Fruit fly (Drosophila melanogaster) whole organism, embryonic: ENCODE data around the gene CG13315.

ENCODE experiments used
- Atf-2 ChIP-seq: fragments of 200-800 bp; sonication (Bioruptor generic); optimal IDR thresholded peaks from 2 replicates; lab custom pipeline; 2016; ENCODE audit warnings: missing biosample characterization, missing genetic modification characterization
- B-H2 ChIP-seq: fragments of 200-800 bp; sonication (Bioruptor generic); optimal IDR thresholded peaks from 2 replicates; lab custom pipeline; 2018; ENCODE audit warnings: missing biosample characterization, mild to moderate bottlenecking, missing genetic modification characterization
- Bgb ChIP-seq: fragments of 200-800 bp; sonication (Bioruptor generic); IDR thresholded peaks from 2 replicates; pipeline ENCODE4 v1.3.6; 2022; ENCODE audit warnings: missing biosample characterization, missing genetic modification characterization; ENCODE audit not compliant: partially characterized antibody
- Blimp-1 ChIP-seq: fragments of 200-800 bp; sonication (Bioruptor generic); optimal IDR thresholded peaks from 3 replicates; lab custom pipeline; 2018; ENCODE audit warnings: missing biosample characterization, missing genetic modification characterization, mild to moderate bottlenecking, moderate library complexity, missing genetic modification reagents
- CG10979 ChIP-seq: fragments of 200-800 bp; sonication (Bioruptor generic); optimal IDR thresholded peaks from 2 replicates; lab custom pipeline; 2018; ENCODE audit warnings: missing biosample characterization, mild to moderate bottlenecking, missing genetic modification characterization, moderate library complexity
- CG11093 ChIP-seq: fragments of 200-800 bp; sonication (Bioruptor generic); IDR thresholded peaks from 3 replicates; pipeline ENCODE4 v1.3.6; 2022; ENCODE audit warnings: missing biosample characterization, missing genetic modification characterization
- CG11696 ChIP-seq: fragments of 200-800 bp; sonication (Bioruptor generic); IDR thresholded peaks from 2 replicates; pipeline ENCODE4 v1.3.6; 2022; ENCODE audit warnings: missing biosample characterization, missing genetic modification characterization
- CG11723 ChIP-seq: fragments of 200-800 bp; sonication (Bioruptor generic); optimal IDR thresholded peaks from 2 replicates; lab custom pipeline; 2017; ENCODE audit warnings: missing biosample characterization, mild to moderate bottlenecking, missing genetic modification characterization
- CG12219 ChIP-seq: fragments of 200-800 bp; sonication (Bioruptor generic); optimal IDR thresholded peaks from 3 replicates; lab custom pipeline; 2018; ENCODE audit warnings: missing biosample characterization, mild to moderate bottlenecking, missing genetic modification characterization
- CG12659 ChIP-seq: fragments of 200-800 bp; sonication (Bioruptor generic); optimal IDR thresholded peaks from 3 replicates; lab custom pipeline; 2017; ENCODE audit warnings: mild to moderate bottlenecking, missing biosample characterization, missing genetic modification reagents, missing genetic modification characterization
- CG13424 ChIP-seq: fragments of 200-800 bp; sonication (Bioruptor generic); optimal IDR thresholded peaks from 2 replicates; lab custom pipeline; 2019; ENCODE audit warnings: missing biosample characterization, mild to moderate bottlenecking, missing genetic modification characterization, moderate library complexity
- CG14860 ChIP-seq: fragments of 200-800 bp; sonication (Bioruptor generic); IDR thresholded peaks from 3 replicates; pipeline ENCODE4 v1.3.6; 2022; ENCODE audit warnings: missing biosample characterization, missing genetic modification characterization; ENCODE audit not compliant: partially characterized antibody
- CG15073 ChIP-seq: fragments of 200-800 bp; sonication (Bioruptor generic); optimal IDR thresholded peaks from 2 replicates; lab custom pipeline; 2016; ENCODE audit warnings: missing biosample characterization, missing genetic modification characterization
- CG17328 ChIP-seq: fragments of 200-800 bp; sonication (Bioruptor generic); IDR thresholded peaks from 2 replicates; pipeline ENCODE4 v1.3.6; 2022; ENCODE audit warnings: missing biosample characterization, missing genetic modification characterization
- CG17385 ChIP-seq: fragments of 200-800 bp; sonication (Bioruptor generic); optimal IDR thresholded peaks from 3 replicates; lab custom pipeline; 2018; ENCODE audit warnings: missing biosample characterization, mild to moderate bottlenecking, missing genetic modification characterization
- CG2116 ChIP-seq: fragments of 200-800 bp; sonication (Bioruptor generic); optimal IDR thresholded peaks from 3 replicates; lab custom pipeline; 2018; ENCODE audit warnings: missing biosample characterization, mild to moderate bottlenecking, missing genetic modification characterization
- CG2202 ChIP-seq: fragments of 200-800 bp; sonication (Bioruptor generic); optimal IDR thresholded peaks from 2 replicates; lab custom pipeline; 2018; ENCODE audit warnings: missing biosample characterization, mild to moderate bottlenecking, missing genetic modification characterization
- CG3847 ChIP-seq: fragments of 200-800 bp; sonication (Bioruptor generic); IDR thresholded peaks from 2 replicates; pipeline ENCODE4 v1.3.6; 2022; ENCODE audit warnings: missing biosample characterization, missing genetic modification characterization
- CG4404 ChIP-seq: fragments of 200-800 bp; sonication (Bioruptor generic); IDR thresholded peaks from 2 replicates; pipeline ENCODE4 v1.3.6; 2022; ENCODE audit warnings: missing biosample characterization, missing genetic modification characterization
- CG6654 ChIP-seq: fragments of 200-800 bp; sonication (Bioruptor generic); optimal IDR thresholded peaks from 2 replicates; lab custom pipeline; 2017; ENCODE audit warnings: missing biosample characterization, mild to moderate bottlenecking, missing genetic modification characterization
- CG8281 ChIP-seq: fragments of 200-800 bp; sonication (Bioruptor generic); optimal IDR thresholded peaks from 2 replicates; lab custom pipeline; 2018; ENCODE audit warnings: missing biosample characterization, mild to moderate bottlenecking, missing genetic modification characterization, moderate library complexity
- CG9609 ChIP-seq: fragments of 200-800 bp; sonication (Bioruptor generic); optimal IDR thresholded peaks from 3 replicates; lab custom pipeline; 2016; ENCODE audit warnings: missing biosample characterization, missing genetic modification characterization
- CrebB ChIP-seq: fragments of 200-800 bp; sonication (Bioruptor generic); optimal IDR thresholded peaks from 3 replicates; lab custom pipeline; 2018; ENCODE audit warnings: missing biosample characterization, mild to moderate bottlenecking, missing genetic modification characterization
- Dad ChIP-seq: fragments of 200-800 bp; sonication (Bioruptor generic); optimal IDR thresholded peaks from 3 replicates; lab custom pipeline; 2016; ENCODE audit warnings: missing biosample characterization, missing genetic modification characterization
- Drgx ChIP-seq: fragments of 200-800 bp; sonication (Bioruptor generic); IDR thresholded peaks from 2 replicates; pipeline ENCODE4 v1.3.6; 2022; ENCODE audit warnings: missing biosample characterization, missing genetic modification characterization
- E2f1 ChIP-seq: fragments of 200-800 bp; sonication (Bioruptor generic); IDR thresholded peaks from 2 replicates; pipeline ENCODE4 v1.3.6; 2022; ENCODE audit warnings: missing biosample characterization, missing genetic modification characterization
- HLH4C ChIP-seq: fragments of 200-800 bp; sonication (Bioruptor generic); IDR thresholded peaks from 3 replicates; pipeline ENCODE4 v1.3.6; 2022; ENCODE audit warnings: missing biosample characterization, missing genetic modification characterization; ENCODE audit not compliant: partially characterized antibody
- Hey ChIP-seq: fragments of 200-800 bp; sonication (Bioruptor generic); optimal IDR thresholded peaks from 3 replicates; lab custom pipeline; 2018; ENCODE audit warnings: missing biosample characterization, mild to moderate bottlenecking, missing genetic modification characterization
- Hr39 ChIP-seq: fragments of >200 bp; optimal IDR thresholded peaks from 2 replicates; lab custom pipeline; 2017
- Hsf ChIP-seq: fragments of 200-800 bp; sonication (Bioruptor generic); optimal IDR thresholded peaks from 3 replicates; lab custom pipeline; 2016; ENCODE audit warnings: missing biosample characterization, missing genetic modification characterization
- Jarid2 ChIP-seq: fragments of 200-800 bp; sonication (Bioruptor generic); optimal IDR thresholded peaks from 3 replicates; lab custom pipeline; 2017; ENCODE audit warnings: mild to moderate bottlenecking, missing biosample characterization, missing genetic modification reagents, missing genetic modification characterization
- MBD-R2 ChIP-seq: fragments of 200-800 bp; sonication (Bioruptor generic); IDR thresholded peaks from 2 replicates; pipeline ENCODE4 v1.3.6; 2022; ENCODE audit warnings: missing biosample characterization, missing genetic modification characterization
- Myb ChIP-seq: fragments of 200-800 bp; sonication (Bioruptor generic); optimal IDR thresholded peaks from 2 replicates; lab custom pipeline; 2016; ENCODE audit warnings: missing biosample characterization, missing genetic modification characterization
- Neu2 ChIP-seq: fragments of 200-800 bp; sonication (Bioruptor generic); optimal IDR thresholded peaks from 3 replicates; lab custom pipeline; 2016; ENCODE audit warnings: missing biosample characterization, missing genetic modification characterization, borderline replicate concordance
- Ptx1 ChIP-seq: fragments of 200-800 bp; sonication (Bioruptor generic); IDR thresholded peaks from 2 replicates; pipeline ENCODE4 v1.3.6; 2022; ENCODE audit warnings: missing biosample characterization, missing genetic modification characterization
- al ChIP-seq: fragments of 200-800 bp; sonication (Bioruptor generic); IDR thresholded peaks from 2 replicates; pipeline ENCODE4 v1.3.6; 2022; ENCODE audit warnings: missing biosample characterization, missing genetic modification characterization
- az2 ChIP-seq: fragments of 200-800 bp; sonication (Bioruptor generic); optimal IDR thresholded peaks from 3 replicates; lab custom pipeline; 2016; ENCODE audit warnings: missing biosample characterization, missing genetic modification characterization
- crc ChIP-seq: fragments of 200-800 bp; sonication (Bioruptor generic); optimal IDR thresholded peaks from 2 replicates; lab custom pipeline; 2016; ENCODE audit warnings: missing biosample characterization, missing genetic modification characterization
- eyg ChIP-seq: fragments of 200-800 bp; sonication (Bioruptor generic); optimal IDR thresholded peaks from 3 replicates; lab custom pipeline; 2016; ENCODE audit warnings: missing biosample characterization, missing genetic modification characterization
- gcm2 ChIP-seq: fragments of 200-800 bp; sonication (Bioruptor generic); optimal IDR thresholded peaks from 2 replicates; lab custom pipeline; 2016; ENCODE audit warnings: missing biosample characterization, missing genetic modification characterization
- jumu ChIP-seq: fragments of 200-800 bp; sonication (Bioruptor generic); optimal IDR thresholded peaks from 3 replicates; lab custom pipeline; 2016; ENCODE audit warnings: missing biosample characterization, missing genetic modification characterization
- maf-S ChIP-seq: fragments of 200-800 bp; sonication (Bioruptor generic); optimal IDR thresholded peaks from 2 replicates; lab custom pipeline; 2016; ENCODE audit warnings: missing biosample characterization, missing genetic modification characterization
- mam ChIP-seq: fragments of 200-800 bp; sonication (Bioruptor generic); optimal IDR thresholded peaks from 3 replicates; lab custom pipeline; 2016; ENCODE audit warnings: missing biosample characterization, missing genetic modification characterization
- onecut ChIP-seq: fragments of 200-800 bp; sonication (Bioruptor generic); IDR thresholded peaks from 2 replicates; pipeline ENCODE4 v1.3.6; 2022; ENCODE audit warnings: missing biosample characterization, missing genetic modification characterization
- otp ChIP-seq: fragments of 200-800 bp; sonication (Bioruptor generic); IDR thresholded peaks from 3 replicates; pipeline ENCODE4, ENCODE4 v1.3.6; 2022; ENCODE audit warnings: missing biosample characterization, missing genetic modification characterization
- ssp ChIP-seq: fragments of 200-800 bp; sonication (Bioruptor generic); IDR thresholded peaks from 2 replicates; pipeline ENCODE4 v1.3.6; 2022; ENCODE audit warnings: missing biosample characterization, missing genetic modification characterization
- stwl ChIP-seq: fragments of 200-800 bp; sonication (Bioruptor generic); optimal IDR thresholded peaks from 3 replicates; lab custom pipeline; 2018; ENCODE audit warnings: missing biosample characterization, mild to moderate bottlenecking, missing genetic modification characterization, moderate library complexity
- sug ChIP-seq: fragments of 200-800 bp; optimal IDR thresholded peaks from 2 replicates; lab custom pipeline; 2019; ENCODE audit warnings: missing biosample characterization, mild to moderate bottlenecking, missing genetic modification characterization, moderate library complexity
- toy ChIP-seq: fragments of 200-800 bp; sonication (Bioruptor generic); IDR thresholded peaks from 2 replicates; pipeline ENCODE4 v1.3.6; 2022; ENCODE audit warnings: missing biosample characterization, missing genetic modification characterization
- trem ChIP-seq: fragments of 200-800 bp; optimal IDR thresholded peaks from 3 replicates; lab custom pipeline; 2019; ENCODE audit warnings: missing biosample characterization, mild to moderate bottlenecking, missing genetic modification characterization, moderate library complexity
- zfh1 ChIP-seq: fragments of 200-800 bp; sonication (Bioruptor generic); IDR thresholded peaks from 3 replicates; pipeline ENCODE4 v1.3.6; 2022; ENCODE audit warnings: missing biosample characterization, missing genetic modification characterization

The CG13315 gene

dm6 chr3L:9065997-9066441 lies 30.7 kb upstream of the CG13315 start, which contains the start of gene Argk1 (continued):
- TF ChIP-seq CG15073 (GFP tag; lab: Kevin White, UChicago) = no peak
- no peak for TF ChIP-seq Dad
- TF ChIP-seq CG12659 (GFP tag; lab: Kevin White, UChicago) = peak; percentile 74
- no peak for TF ChIP-seq toy
- TF ChIP-seq Hey = no peak
- TF ChIP-seq CG12219 = peak; percentile 19
- no peak for TF ChIP-seq CG2202
- TF ChIP-seq al = peak; percentile 56; the same call in 1 of the 2 replicates
- 0 out of 2 replicates have a peak, but pooled peaks have one; percentile 28 for TF ChIP-seq E2f1 (GFP tag; lab: Robert Waterston, UW)
- TF ChIP-seq jumu (GFP tag; lab: Kevin White, UChicago) = no peak
- TF ChIP-seq onecut (GFP tag; lab: Robert Waterston, UW) = no peak; the same call in 1 of the 2 replicates
- peak; percentile 30 for TF ChIP-seq B-H2 (GFP tag; lab: Kevin White, UChicago)
- no peak for TF ChIP-seq trem (tag; lab: Kevin White, UChicago)
- no peak for TF ChIP-seq CG14860 (GFP tag; lab: Robert Waterston, UW)
- TF ChIP-seq Hsf (GFP tag; lab: Kevin White, UChicago) = peak; percentile 47
- no peak for TF ChIP-seq Neu2 (GFP tag; lab: Kevin White, UChicago)
- no peak; the same call in 1 of the 2 replicates for TF ChIP-seq ssp (GFP tag; lab: Robert Waterston, UW)
- TF ChIP-seq CG13424 (tag; lab: Kevin White, UChicago) = peak; percentile 70
- TF ChIP-seq HLH4C (GFP tag; lab: Robert Waterston, UW) = no peak
- TF ChIP-seq Myb (GFP tag; lab: Kevin White, UChicago) = no peak
- TF ChIP-seq CG9609 (GFP tag; lab: Kevin White, UChicago) = no peak
- TF ChIP-seq Bgb (GFP tag; lab: Robert Waterston, UW) = no peak
- TF ChIP-seq CG3847 (GFP tag; lab: Robert Waterston, UW) = peak; percentile 62
- peak; percentile 43 for TF ChIP-seq CG17385 (GFP tag; lab: Kevin White, UChicago)
- TF ChIP-seq CrebB (tag; lab: Kevin White, UChicago) = no peak
- TF ChIP-seq CG2116 (GFP tag; lab: Kevin White, UChicago) = no peak
- TF ChIP-seq otp (GFP tag; lab: Robert Waterston, UW) = 0 out of 3 replicates have a peak, but pooled peaks have one; percentile 22
- TF ChIP-seq sug (tag; lab: Kevin White, UChicago) = peak; percentile 43
- no peak for TF ChIP-seq eyg (GFP tag; lab: Kevin White, UChicago)
- no peak for TF ChIP-seq CG10979 (tag; lab: Kevin White, UChicago)
- no peak for TF ChIP-seq stwl (tag; lab: Kevin White, UChicago)
- no peak for TF ChIP-seq Hr39 (lab: Kevin White, UChicago)
- no peak for TF ChIP-seq CG6654
- no peak for TF ChIP-seq CG17328 (GFP tag; lab: Robert Waterston, UW)
- peak; percentile 13; the same call in 1 of the 2 replicates for TF ChIP-seq MBD-R2 (GFP tag; lab: Robert Waterston, UW)
- no peak for TF ChIP-seq maf-S (GFP tag; lab: Kevin White, UChicago)
- TF ChIP-seq crc = no peak
- 0 out of 3 replicates have a peak, but pooled peaks have one; percentile 7 for TF ChIP-seq CG11093 (GFP tag; lab: Robert Waterston, UW)
- peak; percentile 87 for TF ChIP-seq Drgx
- no peak for TF ChIP-seq CG8281
- TF ChIP-seq CG4404 (GFP tag; lab: Robert Waterston, UW) = 0 out of 2 replicates have a peak, but pooled peaks have one; percentile 19
- TF ChIP-seq Blimp-1 = no peak
- TF ChIP-seq Ptx1 (GFP tag; lab: Robert Waterston, UW) = peak; percentile 69
- peak; percentile 46; the same call in 1 of the 3 replicates for TF ChIP-seq zfh1 (GFP tag; lab: Robert Waterston, UW)
- 0 out of 2 replicates have a peak, but pooled peaks have one; percentile 41 for TF ChIP-seq CG11696
- TF ChIP-seq CG11723 (GFP tag; lab: Kevin White, UChicago) = no peak
- TF ChIP-seq mam = peak; percentile 46
- no peak for TF ChIP-seq gcm2 (GFP tag; lab: Kevin White, UChicago)
- no peak for TF ChIP-seq Jarid2
- no peak for TF ChIP-seq Atf-2 (GFP tag; lab: Kevin White, UChicago)
- TF ChIP-seq az2 (GFP tag; lab: Kevin White, UChicago) = peak; percentile 27
